Worm (Caenorhabditis elegans): ENCODE data around the gene spp-22.

Gene spp-22

DNA sequence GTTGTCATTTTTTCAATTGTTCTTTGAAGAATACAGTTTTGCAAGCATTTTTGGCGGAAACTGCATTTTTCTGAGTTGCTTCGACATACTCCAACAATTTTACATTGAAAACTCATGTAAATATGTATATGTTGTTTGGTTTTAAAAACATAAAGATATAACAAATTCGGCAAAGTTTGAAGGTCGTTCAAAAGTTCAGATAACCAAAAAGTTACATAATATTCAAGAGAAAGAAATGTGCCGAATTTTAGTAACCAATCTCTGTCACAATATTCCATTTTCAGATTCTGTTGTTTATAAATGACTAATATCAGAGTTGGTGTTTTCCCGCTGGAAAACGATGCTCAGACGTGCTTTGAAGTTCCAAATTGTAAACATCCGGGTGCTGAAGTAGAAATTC is 5.1 kb upstream of the spp-22 start, which contains the start of gene ZK867.2:
ZK867.2 (plus strand) TSS at position 301 of the 400 bp plus-strand sequence.
- no peak for TF ChIP-seq dao-5 (tag; optimal IDR thresholded peaks at IDR 0.05)
- TF ChIP-seq him-1 (tag; optimal IDR thresholded peaks at IDR 0.05) = no peak
- TF ChIP-seq W03F9.2 (tag; optimal IDR thresholded peaks at IDR 0.05) = no peak

DNA sequence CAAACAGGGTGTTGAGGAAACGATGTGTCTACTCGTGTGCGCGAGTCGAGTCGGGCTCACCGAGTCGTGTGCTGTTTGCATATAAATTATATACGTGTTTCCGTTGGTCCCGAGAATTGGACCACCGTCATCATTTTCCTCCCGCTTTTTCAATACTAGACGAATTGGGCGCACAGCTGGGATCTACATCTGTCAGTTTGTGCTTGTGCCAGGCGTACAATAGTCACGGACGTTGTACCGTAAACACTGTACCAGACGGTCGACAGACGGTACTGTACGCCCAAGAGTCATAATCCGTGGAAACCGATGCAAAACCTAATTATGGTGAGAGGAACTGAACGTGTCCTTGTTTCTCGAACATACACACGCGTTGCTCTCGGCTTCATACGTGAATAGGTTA is 2.4 kb upstream of the spp-22 start:
- TF ChIP-seq W03F9.2 (tag; optimal IDR thresholded peaks at IDR 0.05) (no peak), him-1 (tag; optimal IDR thresholded peaks at IDR 0.05) (no peak), dao-5 (tag; optimal IDR thresholded peaks at IDR 0.05) (no peak)

DNA sequence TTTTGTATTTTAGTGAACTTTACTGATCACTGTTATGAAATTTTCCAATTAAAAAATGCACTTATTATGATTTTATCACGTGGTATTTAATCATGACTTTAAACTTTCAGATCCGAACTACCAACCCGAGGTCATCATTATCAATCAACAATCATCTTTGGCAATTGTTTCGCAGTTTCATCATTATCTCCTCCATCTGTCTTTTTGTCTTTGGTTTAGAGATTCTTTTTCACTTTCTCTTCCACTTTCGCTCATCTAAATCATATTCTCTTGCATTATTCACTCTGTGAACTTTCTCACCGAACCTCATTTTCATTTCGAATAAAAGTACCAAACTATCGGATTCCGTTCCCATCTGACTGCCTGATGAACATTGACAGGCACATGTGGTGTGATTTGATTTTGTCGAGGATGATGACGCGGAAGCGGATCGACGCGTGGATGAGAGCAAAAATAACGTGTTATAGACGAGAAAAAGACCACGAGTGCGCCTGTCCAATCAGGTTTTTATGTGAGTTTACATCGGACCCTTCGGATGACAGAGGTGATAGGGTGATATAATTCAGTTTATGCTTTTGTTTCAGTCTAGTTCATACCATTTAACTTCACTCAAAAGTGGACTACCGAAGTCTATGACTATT is 918 bp upstream of the spp-22 start:
- TF ChIP-seq him-1 (tag; optimal IDR thresholded peaks at IDR 0.05) (no peak), dao-5 (tag; optimal IDR thresholded peaks at IDR 0.05) (no peak)

DNA sequence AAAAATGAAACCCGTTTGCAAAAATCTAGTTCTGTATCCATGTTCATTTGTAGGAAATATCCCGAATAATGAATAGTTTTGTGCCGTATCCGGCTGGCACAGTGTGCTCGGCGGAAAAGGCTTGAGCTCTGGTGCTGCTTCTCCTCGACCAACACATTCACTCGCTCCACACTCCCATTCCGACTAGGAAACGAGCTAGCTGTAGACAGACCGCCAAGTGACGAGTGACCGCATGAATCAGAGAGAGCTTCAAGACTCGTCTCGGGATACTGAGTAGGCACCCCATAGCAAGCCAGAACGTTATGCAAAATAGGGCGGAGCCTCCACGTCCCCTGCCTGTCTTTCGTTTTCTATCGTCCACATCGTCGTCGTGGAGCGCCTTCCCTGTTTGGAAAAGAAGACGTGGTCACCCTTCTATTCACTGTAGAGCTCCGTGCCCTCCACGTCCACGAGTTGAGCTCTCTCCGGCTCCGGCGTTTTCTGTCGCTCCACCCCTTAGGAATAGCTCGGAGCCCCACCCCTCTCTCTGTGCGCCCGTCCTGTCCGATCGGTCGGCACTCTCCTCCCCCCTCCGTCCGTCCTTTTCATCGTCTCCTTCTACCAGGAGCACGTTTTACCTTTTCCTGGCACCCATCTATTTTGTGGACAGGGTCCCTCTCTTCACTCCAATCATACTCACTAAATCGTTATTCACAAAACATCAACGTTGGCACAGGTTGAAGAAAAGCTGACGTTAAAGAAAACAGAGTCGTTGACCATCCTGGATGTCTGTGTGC is 6.4 kb downstream of the spp-22 start, which contains the start of gene syd-9:
syd-9 (plus strand) TSS at position 394 of the 776 bp plus-strand sequence.
- no peak for TF ChIP-seq dao-5 (tag; optimal IDR thresholded peaks at IDR 0.05)
- no peak for TF ChIP-seq him-1 (tag; optimal IDR thresholded peaks at IDR 0.05)
- TF ChIP-seq W03F9.2 (tag; optimal IDR thresholded peaks at IDR 0.05) = no peak

DNA sequence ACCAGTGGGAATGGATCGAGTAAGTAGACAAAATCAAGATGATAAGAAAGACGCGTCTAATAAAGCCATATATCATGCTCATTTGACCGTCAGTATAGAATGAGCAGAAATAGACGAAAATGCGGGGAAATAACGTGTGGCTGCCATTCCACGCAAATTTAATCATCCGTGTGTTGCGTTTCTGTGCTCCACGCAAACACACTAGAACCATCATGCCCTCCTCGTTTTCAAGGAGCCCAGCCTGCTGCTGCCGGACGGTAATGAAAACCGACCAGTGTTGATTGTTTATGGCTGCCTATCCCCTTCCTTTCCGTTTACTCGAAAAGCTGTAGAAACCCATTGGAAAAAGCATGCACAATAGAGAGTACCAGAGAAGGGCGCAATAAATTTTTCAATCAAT is 8.7 kb downstream of the spp-22 start:
- TF ChIP-seq dao-5 (tag; optimal IDR thresholded peaks at IDR 0.05) = no peak
- no peak for TF ChIP-seq him-1 (tag; optimal IDR thresholded peaks at IDR 0.05)
- no peak for TF ChIP-seq W03F9.2 (tag; optimal IDR thresholded peaks at IDR 0.05)

DNA sequence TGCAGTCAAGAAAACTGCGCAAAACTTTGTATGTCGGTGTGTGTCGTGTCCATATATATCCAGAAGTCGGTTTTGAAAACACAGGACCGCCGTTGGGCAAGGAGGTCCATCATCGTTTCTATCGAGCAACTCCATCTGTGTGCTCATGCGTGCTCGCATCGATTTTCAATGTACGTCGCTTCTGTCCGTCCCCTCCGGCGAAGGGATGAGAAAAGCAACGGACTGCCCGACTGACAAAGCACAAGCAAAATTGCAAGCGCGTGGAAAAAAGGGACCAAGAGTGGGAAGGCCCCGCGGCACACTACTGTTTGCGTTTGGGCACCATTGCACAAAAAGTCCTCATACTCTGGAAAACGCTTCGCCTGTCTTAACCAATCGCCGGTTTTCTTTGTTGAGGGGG is 10.9 kb downstream of the spp-22 start:
- no peak for TF ChIP-seq W03F9.2 (tag; optimal IDR thresholded peaks at IDR 0.05)
- peak; percentile 49 for TF ChIP-seq him-1 (tag; optimal IDR thresholded peaks at IDR 0.05)

DNA sequence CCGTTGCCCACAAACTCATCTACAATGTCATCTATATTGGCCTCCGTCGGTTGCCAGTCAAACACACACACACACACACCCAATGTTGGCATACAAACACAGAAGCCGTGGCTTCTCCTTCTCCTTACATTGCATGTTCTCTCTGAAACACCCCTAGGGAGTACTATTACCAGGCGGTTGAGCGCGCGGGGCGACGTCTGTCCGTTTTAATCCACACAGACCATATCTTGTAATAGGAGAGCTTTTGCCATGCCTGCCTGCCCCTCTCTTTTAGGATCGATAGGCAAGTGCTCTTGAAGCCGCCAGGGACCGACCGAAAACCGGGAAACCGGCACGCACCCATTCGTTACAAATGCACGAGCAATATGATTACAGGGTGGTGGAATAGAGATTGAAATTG is 13.0 kb downstream of the spp-22 start:
- no peak for TF ChIP-seq W03F9.2 (tag; optimal IDR thresholded peaks at IDR 0.05)
- peak; percentile 7 for TF ChIP-seq him-1 (tag; optimal IDR thresholded peaks at IDR 0.05)

DNA sequence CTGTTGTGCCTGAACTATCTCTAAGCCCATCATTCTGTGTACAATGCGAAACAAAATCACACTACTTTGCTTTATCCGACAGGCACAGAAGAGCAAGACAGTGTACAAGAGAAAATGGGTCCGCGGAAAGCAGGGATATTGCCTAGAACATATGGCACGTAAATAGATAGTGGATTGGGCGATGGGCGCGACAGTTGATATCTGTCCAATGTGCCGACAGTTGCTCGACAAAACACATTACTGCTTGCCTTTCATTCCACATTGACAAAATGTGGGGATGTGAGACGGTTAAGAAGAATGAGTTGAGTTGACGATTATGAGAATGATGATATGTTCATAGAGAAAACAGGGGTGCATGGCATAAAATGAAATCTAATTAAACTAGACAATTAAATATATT is 13.5 kb downstream of the spp-22 start:
- TF ChIP-seq him-1 (tag; optimal IDR thresholded peaks at IDR 0.05) = no peak

DNA sequence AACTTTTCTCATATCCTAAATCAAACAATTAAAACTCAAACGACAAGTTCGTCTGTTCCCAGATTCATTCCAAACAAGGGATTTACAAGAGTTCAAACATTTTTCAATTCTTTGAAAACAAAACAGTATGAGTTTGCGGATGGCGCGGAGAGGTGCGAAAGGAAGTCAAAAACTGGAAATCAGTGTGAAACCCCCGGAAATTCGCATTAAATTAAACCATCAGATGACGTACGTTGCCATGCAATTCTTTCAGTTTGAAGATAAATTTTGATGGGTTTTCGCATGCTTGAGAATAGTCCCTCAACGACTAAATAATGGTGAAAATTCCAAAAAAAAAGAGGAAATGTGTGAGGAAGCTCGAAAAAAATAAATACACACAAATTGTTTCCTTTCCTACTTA is 17.9 kb downstream of the spp-22 start:
- TF ChIP-seq dao-5 (tag; optimal IDR thresholded peaks at IDR 0.05) (no peak), W03F9.2 (tag; optimal IDR thresholded peaks at IDR 0.05) (no peak), him-1 (tag; optimal IDR thresholded peaks at IDR 0.05) (no peak)

DNA sequence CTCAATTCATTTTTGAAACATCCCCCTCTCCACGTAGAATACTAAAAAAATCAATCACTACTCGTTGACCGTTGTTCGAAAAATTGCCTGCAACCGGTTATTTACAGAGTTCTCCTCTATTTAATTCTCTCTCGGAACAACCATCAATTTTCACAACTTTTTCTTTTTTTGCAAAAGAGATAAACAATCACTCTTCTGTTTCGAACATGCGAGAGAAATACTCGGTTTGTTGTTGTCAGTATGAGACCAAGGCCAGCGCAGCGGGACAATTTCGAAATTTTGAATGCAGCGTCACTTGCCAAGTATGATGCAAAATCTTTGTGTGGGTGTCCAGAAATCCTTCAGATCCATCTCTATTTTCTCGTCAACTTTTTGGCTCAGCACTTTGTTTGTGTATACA is 18.8 kb downstream of the spp-22 start:
- TF ChIP-seq dao-5 (tag; optimal IDR thresholded peaks at IDR 0.05) (no peak), him-1 (tag; optimal IDR thresholded peaks at IDR 0.05) (peak; percentile 6)

DNA sequence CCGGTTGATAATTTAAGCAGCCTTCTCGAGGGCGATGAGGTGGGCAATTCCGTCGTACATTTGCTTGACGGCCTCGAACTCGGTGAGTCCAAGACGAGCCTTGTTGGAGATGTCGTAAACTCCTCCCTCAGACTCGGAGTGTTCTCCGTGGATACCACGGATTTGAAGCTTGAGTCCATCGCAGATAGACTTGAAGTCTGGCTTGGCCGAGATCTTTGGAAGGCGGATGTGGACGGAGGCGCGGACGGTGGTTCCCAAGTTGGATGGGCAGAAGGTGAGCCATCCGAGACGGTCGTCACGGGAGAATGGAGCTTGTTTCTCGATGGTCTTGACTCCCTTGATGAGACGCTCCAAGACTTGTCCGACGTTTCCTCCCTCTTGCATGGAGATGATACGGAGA is 19.4 kb downstream of the spp-22 start:
- no peak for TF ChIP-seq him-1 (tag; optimal IDR thresholded peaks at IDR 0.05)
- no peak for TF ChIP-seq dao-5 (tag; optimal IDR thresholded peaks at IDR 0.05)
- TF ChIP-seq W03F9.2 (tag; optimal IDR thresholded peaks at IDR 0.05) = no peak

DNA sequence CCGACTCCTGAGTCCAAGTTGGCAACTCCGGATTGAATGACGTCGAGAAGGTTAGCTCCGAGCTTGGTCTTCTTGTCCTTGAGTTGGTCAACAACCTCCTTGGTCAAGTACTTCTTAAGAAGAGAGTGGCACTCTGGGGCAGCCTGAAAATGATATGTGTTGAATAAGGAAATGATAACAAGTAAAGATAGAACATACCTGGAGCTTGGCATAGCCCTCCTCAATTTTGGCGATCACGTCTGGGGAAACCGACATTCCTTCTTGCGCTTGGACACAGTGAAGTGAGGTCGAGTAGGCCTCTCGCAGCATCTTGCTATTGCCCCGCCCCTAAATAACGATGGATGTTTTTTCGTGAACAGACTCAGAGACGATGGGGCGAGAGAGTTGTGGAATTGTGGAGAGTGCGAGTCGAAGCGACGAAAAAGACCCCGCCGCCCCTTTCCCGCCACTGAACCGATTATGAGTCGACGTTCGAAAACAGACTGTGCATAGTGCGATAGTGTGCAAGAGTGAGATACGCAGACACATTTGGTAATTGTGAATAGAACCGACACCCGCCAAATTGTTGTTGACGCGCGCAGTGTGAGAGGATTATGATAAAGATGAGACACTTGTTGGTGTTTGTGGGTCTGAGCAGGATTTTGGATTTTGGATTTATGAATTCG is 20.8 kb downstream of the spp-22 start:
- TF ChIP-seq W03F9.2 (tag; optimal IDR thresholded peaks at IDR 0.05) (no peak), dao-5 (tag; optimal IDR thresholded peaks at IDR 0.05) (no peak), him-1 (tag; optimal IDR thresholded peaks at IDR 0.05) (peak; percentile 47)

DNA sequence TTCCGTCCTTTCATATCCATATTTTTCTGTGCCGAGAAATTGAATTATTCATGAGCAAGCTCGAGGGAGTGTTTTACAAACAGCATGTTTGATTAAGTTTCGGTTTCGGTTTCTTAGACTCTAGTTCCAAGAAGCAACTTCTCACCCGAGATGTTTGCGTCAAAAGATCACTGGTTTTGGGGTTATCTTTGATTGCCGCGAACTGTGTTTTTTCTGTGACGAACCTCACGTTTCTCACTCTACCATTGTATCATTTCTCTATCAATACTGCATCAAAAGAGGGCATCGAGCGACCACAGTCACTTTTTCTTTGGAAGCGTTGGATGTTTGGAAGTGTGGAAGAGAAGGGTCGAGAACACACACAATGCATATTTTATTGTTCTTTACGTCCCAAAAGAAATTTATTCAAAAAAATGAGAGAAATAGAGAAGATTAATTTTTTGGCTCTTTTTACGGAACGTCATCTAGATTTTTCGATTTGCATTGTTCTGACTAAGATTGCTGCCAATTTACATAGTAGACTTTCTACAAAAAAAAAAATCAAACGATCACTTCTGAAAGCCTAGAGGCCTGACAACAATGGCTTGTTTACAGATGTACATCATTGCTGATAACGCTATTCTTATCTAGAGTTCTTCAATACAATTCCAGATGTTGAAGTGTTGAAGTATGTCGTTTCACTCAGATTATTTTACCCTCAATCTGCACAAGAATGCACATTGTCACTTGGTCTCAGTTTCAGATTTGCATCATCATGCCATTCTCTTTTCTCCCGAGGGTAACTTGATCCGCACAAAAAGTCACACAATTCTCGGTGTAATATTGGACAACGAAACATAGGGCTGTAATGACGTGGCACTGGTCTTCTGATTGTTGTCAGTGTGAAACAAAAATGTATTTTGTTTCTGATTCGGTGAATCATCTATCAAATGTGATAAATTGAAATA is 21.9 kb downstream of the spp-22 start:
- no peak for TF ChIP-seq W03F9.2 (tag; optimal IDR thresholded peaks at IDR 0.05)
- TF ChIP-seq dao-5 (tag; optimal IDR thresholded peaks at IDR 0.05) = no peak
- TF ChIP-seq him-1 (tag; optimal IDR thresholded peaks at IDR 0.05) = no peak
